Worm (Caenorhabditis elegans) whole organism, midembryonic: ENCODE results near the gene npr-22.

Experiments
- cog-1 ChIP-seq: sonication (generic microtip); optimal IDR thresholded peaks from 2 replicates; lab custom pipeline; 2016; ENCODE audit warnings: missing genetic modification characterization, missing compliant biosample characterization
- flt-1 ChIP-seq: fragments of 200-800 bp; sonication (Bioruptor generic); IDR thresholded peaks from 2 replicates; pipeline ENCODE4 v1.3.6; 2022; ENCODE audit warnings: missing genetic modification characterization, missing compliant biosample characterization
- ztf-29 ChIP-seq: fragments of 200-800 bp; sonication (Bioruptor generic); IDR thresholded peaks from 2 replicates; pipeline ENCODE4 v1.3.6; 2022; ENCODE audit warnings: missing genetic modification reagents, missing genetic modification characterization, missing compliant biosample characterization

DNA sequence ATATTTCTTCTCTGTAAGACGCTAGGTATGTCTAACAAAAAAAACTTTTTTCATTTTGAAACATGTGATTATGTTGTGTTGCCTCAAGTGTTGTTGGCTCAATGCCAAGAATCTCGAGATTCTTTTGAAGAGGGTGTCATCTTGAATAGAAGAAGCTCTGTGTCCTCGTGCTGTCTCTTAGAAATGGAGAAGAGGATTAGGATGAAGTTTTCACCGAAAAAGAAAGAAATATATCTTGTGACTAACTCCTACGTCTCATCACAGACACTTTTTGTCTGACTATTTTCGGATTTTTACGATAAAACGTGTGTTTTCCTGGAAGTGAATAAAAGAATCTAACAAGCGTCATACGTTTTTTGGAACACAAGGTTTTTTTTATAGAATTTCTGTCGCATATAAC lies 28.4 kb downstream of the npr-22 start:
- no peak for TF ChIP-seq ztf-29
- TF ChIP-seq flt-1 (GFP tag; lab: Robert Waterston, UW) = no peak
- TF ChIP-seq cog-1 (tag; lab: Kevin White, UChicago) = no peak
